Fruit fly (Drosophila melanogaster) whole organism, embryonic: ENCODE measurements around the gene Sec24CD.
A peak's percentile ranks its signal among the peaks of the same experiment; 100 is the strongest.

Source experiments
- CG30431 ChIP-seq: fragments of 200-800 bp; sonication (Bioruptor generic); optimal IDR thresholded peaks from 2 replicates; lab custom pipeline; 2017; ENCODE audit warnings: missing biosample characterization, missing genetic modification characterization
- Hmx ChIP-seq: fragments of 200-800 bp; sonication (Bioruptor generic); optimal IDR thresholded peaks from 2 replicates; lab custom pipeline; 2016; ENCODE audit warnings: missing biosample characterization, missing genetic modification characterization
- Scr ChIP-seq: fragments of 200-800 bp; sonication (Bioruptor generic); IDR thresholded peaks from 2 replicates; pipeline ENCODE4 v1.3.6; 2022; ENCODE audit warnings: missing biosample characterization, missing genetic modification characterization; ENCODE audit not compliant: partially characterized antibody
- Tbp ChIP-seq: fragments of >200 bp; optimal IDR thresholded peaks from 2 replicates; lab custom pipeline; 2018; ENCODE audit warnings: missing biosample characterization, missing genetic modification characterization
- ac ChIP-seq: fragments of 200-800 bp; sonication (Bioruptor generic); optimal IDR thresholded peaks from 3 replicates; lab custom pipeline; 2017; ENCODE audit warnings: missing biosample characterization, mild to moderate bottlenecking, missing genetic modification characterization
- amos ChIP-seq: fragments of 200-800 bp; sonication (Bioruptor generic); IDR thresholded peaks from 2 replicates; pipeline ENCODE4 v1.3.6; 2022; ENCODE audit warnings: missing biosample characterization, missing genetic modification characterization; ENCODE audit not compliant: partially characterized antibody
- salm ChIP-seq: fragments of 200-800 bp; sonication (Bioruptor generic); optimal IDR thresholded peaks from 2 replicates; lab custom pipeline; 2018; ENCODE audit warnings: missing biosample characterization, mild to moderate bottlenecking, missing genetic modification characterization

Gene Sec24CD

DNA sequence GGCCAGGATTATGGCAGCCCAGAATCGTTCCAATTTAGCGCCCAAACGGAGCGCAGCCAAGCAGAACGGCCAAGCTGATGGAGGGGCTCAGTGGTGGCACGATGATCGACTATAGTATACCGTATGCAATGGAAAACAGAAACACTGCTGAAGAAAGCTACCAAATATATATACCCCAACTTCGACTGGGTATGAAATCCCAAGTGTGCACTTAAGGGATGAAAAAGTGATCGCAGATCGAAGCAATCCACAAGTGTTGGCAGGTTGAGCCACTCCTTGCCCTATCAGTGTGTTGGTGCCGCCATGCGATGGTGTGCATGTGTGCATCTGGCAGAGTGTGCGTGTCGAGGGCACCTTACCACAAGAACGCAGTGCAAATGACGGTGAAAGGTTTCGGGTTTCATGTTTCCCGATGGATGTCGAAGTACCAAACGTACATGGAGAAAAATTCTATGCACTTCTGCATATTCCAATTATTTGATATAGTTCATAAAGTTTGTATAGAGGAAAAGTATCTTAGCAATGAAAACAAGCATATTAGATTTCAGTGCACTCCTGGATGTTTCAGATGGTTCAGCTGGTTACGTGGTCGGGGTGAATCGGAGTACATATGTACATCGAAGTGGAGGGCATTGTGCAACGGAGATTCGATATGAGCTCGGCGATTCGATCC, 54.5 kb downstream of the Sec24CD start (continued):
- peak; percentile 49 for TF ChIP-seq Scr (GFP tag; lab: Robert Waterston, UW)
- no peak for TF ChIP-seq ac (GFP tag; lab: Kevin White, UChicago)
- no peak for TF ChIP-seq Hmx
- no peak for TF ChIP-seq CG30431 (GFP tag; lab: Kevin White, UChicago)
- no peak for TF ChIP-seq salm
- no peak for TF ChIP-seq Tbp (GFP tag; lab: Kevin White, UChicago)
- TF ChIP-seq amos (GFP tag; lab: Robert Waterston, UW) = peak; percentile 21; the same call in 1 of the 2 replicates
